Fruit fly (Drosophila melanogaster): ENCODE data around the gene Pfdn6.

The Pfdn6 gene

DNA sequence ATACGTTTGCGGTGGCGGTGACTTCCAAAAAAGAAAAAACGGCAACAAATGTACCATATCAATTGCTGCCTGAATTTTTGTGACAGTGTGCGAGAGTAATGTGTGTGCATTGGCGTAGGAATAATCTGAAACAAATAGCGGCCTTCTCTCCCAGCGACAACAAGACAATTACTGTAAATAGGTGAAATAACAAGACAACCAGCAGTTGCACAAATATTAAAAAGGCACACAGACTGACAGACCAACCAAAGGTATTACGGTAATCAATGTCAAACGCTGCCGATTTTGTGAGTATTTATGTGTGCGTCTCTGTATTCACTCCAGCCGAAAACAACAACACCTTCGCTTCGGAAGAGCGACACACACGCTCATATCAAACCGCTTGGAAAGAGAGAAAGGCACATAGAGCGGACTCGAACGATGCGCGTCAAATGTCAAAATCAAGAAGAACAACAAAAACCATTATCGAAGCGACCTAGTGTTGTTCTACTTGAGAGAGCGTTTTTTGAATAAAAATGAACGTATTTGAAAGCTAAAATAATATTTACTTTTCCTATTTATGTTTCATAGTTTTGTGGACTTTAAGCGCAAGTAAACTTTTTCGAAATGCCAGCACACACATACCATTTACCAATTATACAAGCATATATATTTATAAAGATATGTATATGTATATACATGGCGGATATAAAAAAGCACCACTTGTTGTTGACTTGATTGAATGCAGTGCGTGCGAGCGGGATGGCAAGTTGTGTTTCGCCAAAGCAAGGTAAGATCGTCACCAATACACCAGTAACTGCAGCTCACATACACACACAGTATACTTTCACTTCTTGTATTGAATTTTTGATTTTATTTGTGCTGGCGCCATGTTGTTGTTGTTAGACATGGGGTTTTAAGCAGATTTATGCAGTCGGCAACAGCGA, 16.4 kb upstream of the Pfdn6 start (continued):
- TF ChIP-seq ken (GFP tag; IDR thresholded peaks at IDR 0.05): peak; percentile 68; the same call in 2 of the 3 replicates
- TF ChIP-seq CG11085 (GFP tag; IDR thresholded peaks at IDR 0.05): no peak; the same call in 1 of the 2 replicates
- peak; percentile 62; the same call in 1 of the 2 replicates for TF ChIP-seq NFAT (GFP tag; IDR thresholded peaks at IDR 0.05)

DNA sequence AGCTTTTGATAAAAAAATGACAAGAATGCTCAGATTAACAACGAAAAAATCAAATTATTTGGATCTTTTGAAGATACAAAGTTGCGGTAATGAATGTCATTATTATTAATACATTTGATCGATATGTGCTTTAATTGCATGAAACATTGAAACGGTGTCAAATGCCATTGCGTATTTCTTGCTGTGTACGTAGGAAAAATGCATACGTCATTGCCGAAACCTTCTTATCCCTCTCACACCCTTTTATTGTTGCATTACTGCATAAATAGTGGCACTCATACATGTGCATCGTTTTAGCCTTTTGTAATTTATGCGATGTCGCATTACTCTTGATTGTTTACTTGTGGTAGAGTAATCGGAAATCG, 15.8 kb upstream of the Pfdn6 start:
- TF ChIP-seq HLH4C (GFP tag; IDR thresholded peaks at IDR 0.05; ENCODE audit: partially characterized antibody) (no peak), chif (GFP tag; optimal IDR thresholded peaks at IDR 0.05) (peak in 1 of 2 experiments; percentile 2), phol (tag; optimal IDR thresholded peaks at IDR 0.05) (peak; percentile 35), sens (GFP tag) (peak; percentile 70), CG5953 (GFP tag; IDR thresholded peaks at IDR 0.05) (no peak), Asciz (GFP tag; optimal IDR thresholded peaks at IDR 0.05) (peak; percentile 6), tna (GFP tag; IDR thresholded peaks at IDR 0.05; ENCODE audit: partially characterized antibody) (0 out of 2 replicates have a peak, but pooled peaks have one; percentile 20), CG6689 (GFP tag; IDR thresholded peaks at IDR 0.05) (no peak), D19A (tag; optimal IDR thresholded peaks at IDR 0.05) (peak; percentile 59), CG11695 (GFP tag; IDR thresholded peaks at IDR 0.05) (0 out of 3 replicates have a peak, but pooled peaks have one; percentile 14), D (optimal IDR thresholded peaks at IDR 0.05) (no peak), D (GFP tag; optimal IDR thresholded peaks at IDR 0.05) (peak; percentile 18), CG14050 (GFP tag; IDR thresholded peaks at IDR 0.05) (0 out of 3 replicates have a peak, but pooled peaks have one; percentile 2), Atf-2 (GFP tag; optimal IDR thresholded peaks at IDR 0.05) (peak; percentile 7)

DNA sequence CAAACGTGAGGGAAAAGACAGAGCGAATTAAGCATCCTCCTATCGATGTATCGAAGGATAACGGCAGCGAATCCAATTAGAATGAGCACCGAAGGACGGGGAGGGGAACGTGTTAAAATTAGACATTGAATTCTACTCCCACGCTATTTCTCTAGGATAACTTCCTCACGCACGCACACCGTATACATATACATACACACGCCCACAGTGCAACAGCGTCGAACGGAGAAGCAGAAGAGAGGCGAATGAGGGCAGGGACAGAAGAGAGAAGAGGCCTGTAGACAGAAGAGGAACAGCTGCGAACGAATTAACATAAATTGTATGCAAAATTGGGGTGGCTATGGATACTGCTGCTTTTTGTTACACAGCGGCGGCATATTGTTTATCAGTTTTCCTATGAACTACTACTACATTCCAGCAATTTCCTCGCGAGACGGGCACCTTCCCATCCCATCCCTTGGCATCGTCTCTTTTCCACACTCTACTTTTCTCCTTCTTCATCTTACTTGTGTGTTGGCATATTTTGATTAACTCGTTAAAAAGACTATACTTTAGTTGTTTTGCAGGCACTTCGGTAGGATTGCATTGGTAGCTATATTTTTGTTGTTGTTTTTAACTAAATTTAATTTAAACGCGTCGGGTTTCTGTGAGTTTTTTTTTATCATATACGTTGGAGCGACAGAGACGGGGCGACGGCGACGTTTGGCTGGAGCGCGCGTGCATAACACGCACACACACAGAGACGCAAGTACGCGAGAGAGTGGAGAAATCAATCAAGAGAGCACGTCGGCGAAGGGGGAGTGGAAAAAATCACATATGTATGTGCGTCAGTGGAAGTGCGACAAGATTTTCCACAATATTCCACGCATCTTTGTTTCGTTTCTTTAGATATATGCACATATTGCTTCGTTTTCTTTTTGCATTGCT, 15.0 kb upstream of the Pfdn6 start:
- TF ChIP-seq Asciz (GFP tag; optimal IDR thresholded peaks at IDR 0.05) (peak; percentile 8), cad (GFP tag; optimal IDR thresholded peaks at IDR 0.05) (no peak), nau (GFP tag; optimal IDR thresholded peaks at IDR 0.05) (peak; percentile 75), Trl (optimal IDR thresholded peaks at IDR 0.05) (peak; percentile 78 to 79), Trl (GFP tag; optimal IDR thresholded peaks at IDR 0.05) (peak; percentile 15), CG17385 (GFP tag; optimal IDR thresholded peaks at IDR 0.05) (peak; percentile 14), CG8359 (GFP tag; optimal IDR thresholded peaks at IDR 0.05; ENCODE audit: borderline replicate concordance) (no peak), ci (GFP tag; IDR thresholded peaks at IDR 0.05) (peak; percentile 35; the same call in 2 of the 3 replicates), pho (GFP tag; optimal IDR thresholded peaks at IDR 0.05) (no peak), CG13424 (tag; optimal IDR thresholded peaks at IDR 0.05) (no peak), oc (tag; optimal IDR thresholded peaks at IDR 0.05) (no peak), sqz (GFP tag; optimal IDR thresholded peaks at IDR 0.05) (peak; percentile 84), gro (GFP tag; optimal IDR thresholded peaks at IDR 0.05) (peak; percentile 11), sr (GFP tag; IDR thresholded peaks at IDR 0.05) (peak; percentile 96), Scr (GFP tag; IDR thresholded peaks at IDR 0.05; ENCODE audit: partially characterized antibody) (peak; percentile 35), ftz-f1 (GFP tag; optimal IDR thresholded peaks at IDR 0.05) (peak; percentile 38), CG34224 (GFP tag; IDR thresholded peaks at IDR 0.05; ENCODE audit: partially characterized antibody) (no peak), onecut (GFP tag; IDR thresholded peaks at IDR 0.05) (peak; percentile 86), amos (GFP tag; IDR thresholded peaks at IDR 0.05; ENCODE audit: partially characterized antibody) (0 out of 2 replicates have a peak, but pooled peaks have one; percentile 4), CG12104 (GFP tag; optimal IDR thresholded peaks at IDR 0.05) (no peak), NC2β (GFP tag; optimal IDR thresholded peaks at IDR 0.05) (no peak), crol (GFP tag; IDR thresholded peaks at IDR 0.05) (peak; percentile 99), Rfx (GFP tag; IDR thresholded peaks at IDR 0.05) (peak; percentile 17; the same call in 1 of the 2 replicates), sd (tag; optimal IDR thresholded peaks at IDR 0.05) (peak; percentile 91), cwo (GFP tag; optimal IDR thresholded peaks at IDR 0.05) (peak; percentile 16), CG31365 (tag; optimal IDR thresholded peaks at IDR 0.05) (no peak), vvl (GFP tag; IDR thresholded peaks at IDR 0.05) (peak; percentile 76), cg (GFP tag; optimal IDR thresholded peaks at IDR 0.05) (peak; percentile 87)

Measured in whole organism, embryonic.